Fruit fly (Drosophila melanogaster) whole organism, embryonic: Measurements from ENCODE around the gene CG14431.

Experiments used
- Ada2b ChIP-seq: fragments of 200-800 bp; sonication (Bioruptor generic); IDR thresholded peaks from 2 replicates; pipeline ENCODE4 v1.3.6; 2022; ENCODE audit warnings: missing biosample characterization, missing genetic modification characterization
- Asciz ChIP-seq: fragments of 200-800 bp; sonication (Bioruptor generic); optimal IDR thresholded peaks from 2 replicates; lab custom pipeline; 2017; ENCODE audit warnings: missing biosample characterization, mild to moderate bottlenecking, missing genetic modification characterization, missing genetic modification reagents
- Atf3 ChIP-seq: fragments of 200-800 bp; sonication (Bioruptor generic); optimal IDR thresholded peaks from 3 replicates; lab custom pipeline; 2016; ENCODE audit warnings: missing biosample characterization, missing genetic modification characterization
- Bdp1 ChIP-seq: fragments of 200-800 bp; sonication (Bioruptor generic); optimal IDR thresholded peaks from 3 replicates; lab custom pipeline; 2016; ENCODE audit warnings: missing biosample characterization, missing genetic modification characterization
- Bgb ChIP-seq: fragments of 200-800 bp; sonication (Bioruptor generic); IDR thresholded peaks from 2 replicates; pipeline ENCODE4 v1.3.6; 2022; ENCODE audit warnings: missing biosample characterization, missing genetic modification characterization; ENCODE audit not compliant: partially characterized antibody
- BtbVII ChIP-seq: fragments of 200-800 bp; sonication (Bioruptor generic); optimal IDR thresholded peaks from 3 replicates; lab custom pipeline; 2017; ENCODE audit warnings: missing biosample characterization, mild to moderate bottlenecking, missing genetic modification characterization
- Bteb2 ChIP-seq: fragments of 200-800 bp; sonication (Bioruptor generic); optimal IDR thresholded peaks from 2 replicates; lab custom pipeline; 2016; ENCODE audit warnings: missing biosample characterization, missing genetic modification characterization
- C15 ChIP-seq: fragments of 200-800 bp; sonication (Bioruptor generic); IDR thresholded peaks from 3 replicates; pipeline ENCODE4 v1.3.6; 2022; ENCODE audit warnings: missing biosample characterization, missing genetic modification characterization
- CG10274 ChIP-seq: fragments of 200-800 bp; sonication (Bioruptor generic); optimal IDR thresholded peaks from 3 replicates; lab custom pipeline; 2017; ENCODE audit warnings: missing biosample characterization, mild to moderate bottlenecking, missing genetic modification characterization
- CG11504 ChIP-seq: fragments of 200-800 bp; sonication (Bioruptor generic); optimal IDR thresholded peaks from 3 replicates; lab custom pipeline; 2019; ENCODE audit warnings: missing biosample characterization, mild to moderate bottlenecking, missing genetic modification characterization, moderate library complexity
- CG13894 ChIP-seq: fragments of 200-800 bp; sonication (Bioruptor generic); optimal IDR thresholded peaks from 3 replicates; lab custom pipeline; 2018; ENCODE audit warnings: missing biosample characterization, mild to moderate bottlenecking, missing genetic modification characterization, moderate library complexity
- CG15011 ChIP-seq: fragments of 200-800 bp; sonication (Bioruptor generic); optimal IDR thresholded peaks from 3 replicates; lab custom pipeline; 2018; ENCODE audit warnings: missing biosample characterization, mild to moderate bottlenecking, missing genetic modification characterization
- CG1529 ChIP-seq: fragments of 200-800 bp; sonication (Bioruptor generic); optimal IDR thresholded peaks from 3 replicates; lab custom pipeline; 2018; ENCODE audit warnings: missing biosample characterization, missing genetic modification characterization
- CG15601 ChIP-seq: fragments of 200-800 bp; sonication (Bioruptor generic); optimal IDR thresholded peaks from 3 replicates; lab custom pipeline; 2019; ENCODE audit warnings: missing biosample characterization, mild to moderate bottlenecking, missing genetic modification characterization, moderate library complexity
- CG2202 ChIP-seq: fragments of 200-800 bp; sonication (Bioruptor generic); optimal IDR thresholded peaks from 2 replicates; lab custom pipeline; 2018; ENCODE audit warnings: missing biosample characterization, mild to moderate bottlenecking, missing genetic modification characterization
- CG30403 ChIP-seq: fragments of 200-800 bp; sonication (Bioruptor generic); optimal IDR thresholded peaks from 3 replicates; lab custom pipeline; 2016; ENCODE audit warnings: missing biosample characterization, missing genetic modification characterization
- CG31441 ChIP-seq: fragments of 200-800 bp; sonication (Bioruptor generic); IDR thresholded peaks from 2 replicates; pipeline ENCODE4 v1.3.6; 2022; ENCODE audit warnings: missing biosample characterization, missing genetic modification characterization
- CG33213 ChIP-seq: fragments of 200-800 bp; sonication (Bioruptor generic); optimal IDR thresholded peaks from 3 replicates; lab custom pipeline; 2016; ENCODE audit warnings: missing biosample characterization, missing genetic modification characterization
- CG6689 ChIP-seq: fragments of 200-800 bp; sonication (Bioruptor generic); IDR thresholded peaks from 2 replicates; pipeline ENCODE4 v1.3.6; 2022; ENCODE audit warnings: missing biosample characterization, missing genetic modification characterization
- CG7745 ChIP-seq: fragments of 200-800 bp; sonication (Bioruptor generic); optimal IDR thresholded peaks from 2 replicates; lab custom pipeline; 2018; ENCODE audit warnings: missing biosample characterization, mild to moderate bottlenecking, missing genetic modification characterization, moderate library complexity
- CG7928 ChIP-seq: fragments of 200-800 bp; sonication (Bioruptor generic); optimal IDR thresholded peaks from 2 replicates; lab custom pipeline; 2017; ENCODE audit warnings: missing biosample characterization, mild to moderate bottlenecking, missing genetic modification characterization
- CG9215 ChIP-seq: fragments of 200-800 bp; sonication (Bioruptor generic); IDR thresholded peaks from 2 replicates; pipeline ENCODE4 v1.3.6; 2022; ENCODE audit warnings: missing biosample characterization, missing genetic modification characterization
- CG9727 ChIP-seq: fragments of 200-800 bp; sonication (Bioruptor generic); optimal IDR thresholded peaks from 3 replicates; lab custom pipeline; 2017; ENCODE audit warnings: missing biosample characterization, mild to moderate bottlenecking, missing genetic modification characterization
- Dad ChIP-seq: fragments of 200-800 bp; sonication (Bioruptor generic); optimal IDR thresholded peaks from 3 replicates; lab custom pipeline; 2016; ENCODE audit warnings: missing biosample characterization, missing genetic modification characterization
- Dip2 ChIP-seq: fragments of 200-800 bp; sonication (Bioruptor generic); IDR thresholded peaks from 2 replicates; pipeline ENCODE4 v1.3.6; 2022; ENCODE audit warnings: missing biosample characterization, missing genetic modification characterization
- Dref ChIP-seq: fragments of 200-800 bp; sonication (Bioruptor generic); IDR thresholded peaks from 2 replicates; pipeline ENCODE4 v1.3.6; 2022; ENCODE audit warnings: missing biosample characterization, missing genetic modification characterization
- MBD-R2 ChIP-seq: fragments of 200-800 bp; sonication (Bioruptor generic); IDR thresholded peaks from 2 replicates; pipeline ENCODE4 v1.3.6; 2022; ENCODE audit warnings: missing biosample characterization, missing genetic modification characterization
- MTF-1 ChIP-seq: fragments of 200-800 bp; sonication (Bioruptor generic); optimal IDR thresholded peaks from 2 replicates; lab custom pipeline; 2018; ENCODE audit warnings: missing biosample characterization, mild to moderate bottlenecking, missing genetic modification characterization, borderline replicate concordance
- Mrtf ChIP-seq: fragments of 200-800 bp; sonication (Bioruptor generic); IDR thresholded peaks from 3 replicates; pipeline ENCODE4 v1.3.6; 2022; ENCODE audit warnings: missing biosample characterization, missing genetic modification characterization
- Nf-YC ChIP-seq: fragments of 200-800 bp; optimal IDR thresholded peaks from 3 replicates; lab custom pipeline; 2019; ENCODE audit warnings: missing biosample characterization, mild to moderate bottlenecking, missing genetic modification characterization, moderate library complexity
- Rfx ChIP-seq: fragments of 200-800 bp; sonication (Bioruptor generic); IDR thresholded peaks from 2 replicates; pipeline ENCODE4 v1.3.6; 2022; ENCODE audit warnings: missing biosample characterization, missing genetic modification characterization
- Trl ChIP-seq, 3 experiments: fragments of >200 bp in 2 of 3; fragments of 200-800 bp in 1 of 3; sonication (Bioruptor generic) in 1 of 3; optimal IDR thresholded peaks; 2 replicates in 1 of 3; 3 replicates in 2 of 3; lab custom pipeline; 2016 to 2017; ENCODE audit warnings: missing biosample characterization in 1 of 3, missing genetic modification characterization in 1 of 3
- YL-1 ChIP-seq: fragments of 200-800 bp; sonication (Bioruptor generic); optimal IDR thresholded peaks from 3 replicates; lab custom pipeline; 2017; ENCODE audit warnings: missing biosample characterization, mild to moderate bottlenecking, missing genetic modification characterization
- aop ChIP-seq: fragments of 200-800 bp; sonication (Bioruptor generic); IDR thresholded peaks from 2 replicates; pipeline ENCODE4 v1.3.6; 2022; ENCODE audit warnings: missing biosample characterization, missing genetic modification characterization
- ara ChIP-seq: fragments of 200-800 bp; sonication (Bioruptor generic); IDR thresholded peaks from 2 replicates; pipeline ENCODE4 v1.3.6; 2022; ENCODE audit warnings: missing biosample characterization, missing genetic modification characterization
- ash1 ChIP-seq: fragments of 200-800 bp; sonication (Bioruptor generic); optimal IDR thresholded peaks from 2 replicates; lab custom pipeline; 2018; ENCODE audit warnings: missing biosample characterization, mild to moderate bottlenecking, missing genetic modification characterization
- bbx ChIP-seq: fragments of 200-800 bp; sonication (Bioruptor generic); IDR thresholded peaks from 2 replicates; pipeline ENCODE4 v1.3.6; 2022; ENCODE audit warnings: missing biosample characterization, missing genetic modification characterization; ENCODE audit not compliant: partially characterized antibody
- btn ChIP-seq: fragments of 200-800 bp; sonication (Bioruptor generic); optimal IDR thresholded peaks from 2 replicates; lab custom pipeline; 2016; ENCODE audit warnings: missing biosample characterization, missing genetic modification characterization
- fd96Cb ChIP-seq: fragments of 200-800 bp; sonication (Bioruptor generic); optimal IDR thresholded peaks from 2 replicates; lab custom pipeline; 2018; ENCODE audit warnings: missing biosample characterization, mild to moderate bottlenecking, missing genetic modification characterization, moderate library complexity
- gfzf ChIP-seq: fragments of 200-800 bp; sonication (Bioruptor generic); optimal IDR thresholded peaks from 2 replicates; lab custom pipeline; 2016; ENCODE audit warnings: missing biosample characterization, mild to moderate bottlenecking, missing genetic modification characterization, moderate library complexity
- hkb ChIP-seq, 2 experiments: fragments of 200-800 bp in 1 of 2; fragments of >200 bp in 1 of 2; sonication (Bioruptor generic) in 1 of 2; IDR thresholded peaks in 1 of 2; optimal IDR thresholded peaks in 1 of 2; 2 replicates each; pipeline versions ENCODE4 v1.3.6 to Lab custom; 2017 to 2022; ENCODE audit warnings: missing biosample characterization in 1 of 2, missing genetic modification characterization in 1 of 2
- ind ChIP-seq: fragments of 200-800 bp; sonication (Bioruptor generic); optimal IDR thresholded peaks from 3 replicates; lab custom pipeline; 2016; ENCODE audit warnings: missing biosample characterization, missing genetic modification characterization
- nerfin-1 ChIP-seq: fragments of 200-800 bp; sonication (Bioruptor generic); optimal IDR thresholded peaks from 3 replicates; lab custom pipeline; 2019; ENCODE audit warnings: missing biosample characterization, mild to moderate bottlenecking, missing genetic modification characterization, moderate library complexity
- nmo ChIP-seq: fragments of 200-800 bp; sonication (Bioruptor generic); optimal IDR thresholded peaks from 2 replicates; lab custom pipeline; 2018; ENCODE audit warnings: missing biosample characterization, mild to moderate bottlenecking, missing genetic modification characterization, moderate library complexity
- p53 ChIP-seq: fragments of 200-800 bp; sonication (Bioruptor generic); optimal IDR thresholded peaks from 2 replicates; lab custom pipeline; 2016; ENCODE audit warnings: missing biosample characterization, missing genetic modification characterization
- psq ChIP-seq: fragments of 200-800 bp; sonication (Bioruptor generic); optimal IDR thresholded peaks from 2 replicates; lab custom pipeline; 2017; ENCODE audit warnings: missing biosample characterization, missing genetic modification characterization
- ssp ChIP-seq: fragments of 200-800 bp; sonication (Bioruptor generic); IDR thresholded peaks from 2 replicates; pipeline ENCODE4 v1.3.6; 2022; ENCODE audit warnings: missing biosample characterization, missing genetic modification characterization
- sug ChIP-seq: fragments of 200-800 bp; optimal IDR thresholded peaks from 2 replicates; lab custom pipeline; 2019; ENCODE audit warnings: missing biosample characterization, mild to moderate bottlenecking, missing genetic modification characterization, moderate library complexity
- vnd ChIP-seq: fragments of 200-800 bp; sonication (Bioruptor generic); IDR thresholded peaks from 3 replicates; pipeline ENCODE4 v1.3.6; 2022; ENCODE audit warnings: missing biosample characterization, missing genetic modification characterization; ENCODE audit not compliant: partially characterized antibody
- vvl ChIP-seq: fragments of 200-800 bp; sonication (Bioruptor generic); IDR thresholded peaks from 2 replicates; pipeline ENCODE4 v1.3.6; 2022; ENCODE audit warnings: missing biosample characterization, missing genetic modification characterization
- yki ChIP-seq: fragments of >200 bp; optimal IDR thresholded peaks from 3 replicates; lab custom pipeline; 2018

CG14431 gene

DNA sequence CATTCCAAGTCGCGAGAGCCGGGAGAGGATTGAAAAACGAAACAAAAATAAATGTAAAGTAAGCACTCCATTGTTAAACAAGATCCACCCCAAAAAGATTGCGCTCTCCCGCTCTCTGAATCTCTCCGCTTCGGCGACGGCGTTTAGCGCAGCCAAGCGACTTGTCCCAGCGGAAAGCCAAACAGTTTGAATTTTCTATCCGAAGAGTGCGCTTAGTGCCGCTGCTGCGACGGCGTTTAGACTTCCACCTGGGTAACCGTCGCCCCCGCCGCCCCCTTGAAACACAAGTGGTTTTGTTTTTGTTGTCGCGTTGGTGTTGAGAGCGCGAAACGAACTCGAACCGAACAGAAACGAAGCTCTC lies 90.4 kb downstream of the CG14431 start, which contains the start of gene Inx2 (continued):
- TF ChIP-seq CG11504 (tag; lab: Kevin White, UChicago) (peak; percentile 2), Bdp1 (GFP tag; lab: Kevin White, UChicago) (no peak), CG6689 (no peak), CG2202 (no peak), Dip2 (GFP tag; lab: Robert Waterston, UW) (no peak), hkb (optimal IDR thresholded peaks at IDR 0.05; lab: Kevin White, UChicago) (no peak), hkb (GFP tag; IDR thresholded peaks at IDR 0.05; lab: Robert Waterston, UW) (peak; percentile 48), yki (lab: Kevin White, UChicago) (peak; percentile 65), Rfx (GFP tag; lab: Robert Waterston, UW) (peak; percentile 43; the same call in 1 of the 2 replicates), ara (peak; percentile 15; the same call in 1 of the 2 replicates), vnd (GFP tag; lab: Robert Waterston, UW) (peak; percentile 41; the same call in 1 of the 3 replicates), CG15601 (tag; lab: Kevin White, UChicago) (no peak), sug (tag; lab: Kevin White, UChicago) (peak; percentile 88), ash1 (GFP tag; lab: Kevin White, UChicago) (peak; percentile 22), Dad (GFP tag; lab: Kevin White, UChicago) (no peak), gfzf (no peak), CG30403 (no peak), Mrtf (GFP tag; lab: Robert Waterston, UW) (no peak), CG1529 (GFP tag; lab: Kevin White, UChicago) (no peak), nerfin-1 (tag; lab: Kevin White, UChicago) (peak; percentile 44), CG9727 (GFP tag; lab: Kevin White, UChicago) (no peak), Bteb2 (peak; percentile 9), Nf-YC (tag; lab: Kevin White, UChicago) (peak; percentile 43), C15 (no peak), vvl (GFP tag; lab: Robert Waterston, UW) (peak; percentile 58; the same call in 1 of the 2 replicates), BtbVII (peak; percentile 29), ssp (GFP tag; lab: Robert Waterston, UW) (no peak), Bgb (GFP tag; lab: Robert Waterston, UW) (peak; percentile 63; the same call in 1 of the 2 replicates), CG15011 (GFP tag; lab: Kevin White, UChicago) (no peak), CG7928 (GFP tag; lab: Kevin White, UChicago) (no peak), Dref (GFP tag; lab: Robert Waterston, UW) (no peak), MTF-1 (GFP tag; lab: Kevin White, UChicago) (peak; percentile 29), fd96Cb (tag; lab: Kevin White, UChicago) (no peak), CG33213 (GFP tag; lab: Kevin White, UChicago) (no peak), btn (GFP tag; lab: Kevin White, UChicago) (no peak), Ada2b (GFP tag; lab: Robert Waterston, UW) (no peak), nmo (no peak), YL-1 (peak; percentile 0), Asciz (GFP tag; lab: Kevin White, UChicago) (peak; percentile 41), Atf3 (GFP tag; lab: Kevin White, UChicago) (no peak), aop (GFP tag; lab: Robert Waterston, UW) (no peak), bbx (peak; percentile 67), CG31441 (GFP tag; lab: Robert Waterston, UW) (no peak; the same call in 1 of the 2 replicates), ind (no peak), MBD-R2 (no peak), psq (GFP tag; lab: Kevin White, UChicago) (no peak), CG10274 (GFP tag; lab: Kevin White, UChicago) (no peak), CG9215 (no peak), Trl (optimal IDR thresholded peaks at IDR 0.05; lab: Kevin White, UChicago) (peak; percentile 88 to 94), Trl (GFP tag; optimal IDR thresholded peaks at IDR 0.05; lab: Kevin White, UChicago) (peak; percentile 57), CG13894 (tag; lab: Kevin White, UChicago) (peak; percentile 75), p53 (no peak), CG7745 (peak; percentile 7)
